Worm (Caenorhabditis elegans) whole organism, midembryonic: ENCODE data around the gene cisd-3.1.

ENCODE experiments used
- cog-1 ChIP-seq: sonication (generic microtip); optimal IDR thresholded peaks from 2 replicates; lab custom pipeline; 2016; ENCODE audit warnings: missing genetic modification characterization, missing compliant biosample characterization
- flt-1 ChIP-seq: fragments of 200-800 bp; sonication (Bioruptor generic); IDR thresholded peaks from 2 replicates; pipeline ENCODE4 v1.3.6; 2022; ENCODE audit warnings: missing genetic modification characterization, missing compliant biosample characterization
- ref-1 ChIP-seq: fragments of 200-800 bp; sonication (Bioruptor generic); conservative IDR thresholded peaks from 2 replicates; pipeline ENCODE4 v1.3.6; 2022; ENCODE audit warnings: missing genetic modification reagents, missing genetic modification characterization, missing compliant biosample characterization
- ztf-23 ChIP-seq: fragments of 200-800 bp; sonication (Bioruptor generic); IDR thresholded peaks from 2 replicates; pipeline ENCODE4 v1.3.6; 2022; ENCODE audit warnings: missing genetic modification reagents, missing genetic modification characterization, missing compliant biosample characterization
- ztf-29 ChIP-seq: fragments of 200-800 bp; sonication (Bioruptor generic); IDR thresholded peaks from 2 replicates; pipeline ENCODE4 v1.3.6; 2022; ENCODE audit warnings: missing genetic modification reagents, missing genetic modification characterization, missing compliant biosample characterization

DNA sequence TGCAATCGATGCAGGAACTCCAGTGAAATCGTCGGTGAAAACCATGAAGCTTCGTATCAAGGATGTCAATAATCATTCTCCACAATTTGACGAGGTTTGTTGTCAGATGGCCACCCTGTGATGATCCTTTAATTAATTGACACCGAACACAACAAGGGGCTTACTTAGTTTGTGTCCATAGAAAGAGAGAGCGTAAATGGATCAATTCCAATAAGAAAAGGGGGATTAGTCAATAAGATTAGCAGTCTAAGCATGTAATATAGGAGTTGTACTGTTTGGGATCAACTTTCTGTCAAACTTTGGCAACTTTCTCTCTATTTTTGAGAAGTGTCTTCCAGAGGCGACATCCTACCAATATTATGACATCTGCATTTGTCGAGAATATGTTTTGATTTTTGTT lies 18.6 kb upstream of the cisd-3.1 start:
- no peak for TF ChIP-seq cog-1 (tag; lab: Kevin White, UChicago)
- TF ChIP-seq flt-1 (GFP tag; lab: Robert Waterston, UW) = no peak
- no peak for TF ChIP-seq ztf-29 (GFP tag; lab: Robert Waterston, UW)
- no peak for TF ChIP-seq ref-1 (GFP tag; lab: Robert Waterston, UW)
- TF ChIP-seq ztf-23 = no peak
